Worm (Caenorhabditis elegans): ENCODE results near the gene sipa-1.

ce11 chrV:11616813-11617212 is 20.3 kb downstream of the sipa-1 start:
- TF ChIP-seq ztf-29 (GFP tag; IDR thresholded peaks at IDR 0.05) (no peak), med-1 (GFP tag; optimal IDR thresholded peaks at IDR 0.05; ENCODE audit: insufficient read depth) (no peak)
